Fruit fly (Drosophila melanogaster): Measurements from ENCODE around the gene CG18628.
A peak's percentile ranks its signal among the peaks of the same experiment; 100 is the strongest.

Gene CG18628

DNA sequence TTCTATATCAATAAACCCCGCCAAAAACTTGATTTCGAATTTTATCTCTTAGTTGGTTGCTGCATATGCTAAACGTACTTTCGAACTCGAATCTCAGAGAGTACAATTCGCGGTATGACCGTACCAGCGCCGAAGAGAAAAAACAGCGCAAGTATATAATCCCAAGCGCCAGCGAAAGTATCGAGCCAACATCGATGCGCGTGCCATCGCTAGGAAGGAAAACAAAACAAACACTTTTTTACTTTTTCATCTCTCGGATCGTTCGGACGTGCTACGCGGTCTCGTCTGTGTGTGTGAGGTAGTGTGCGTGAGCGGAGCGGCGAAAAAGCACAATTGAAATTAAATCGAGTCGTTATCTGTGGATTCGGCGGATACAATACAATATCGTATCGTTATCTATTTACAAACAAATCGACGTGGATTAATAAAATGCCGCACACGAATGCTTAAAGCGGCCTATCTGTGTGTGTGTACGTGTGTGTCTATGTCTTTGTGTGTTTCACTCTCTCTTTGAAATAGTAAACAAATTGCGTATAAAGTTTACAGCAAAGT lies 25.0 kb downstream of the CG18628 start, which contains the start of gene simj (continued):
- TF ChIP-seq CG13296 (GFP tag; optimal IDR thresholded peaks at IDR 0.05): peak; percentile 54
- TF ChIP-seq Poxn (GFP tag; IDR thresholded peaks at IDR 0.05): no peak
- peak; percentile 51 for TF ChIP-seq CG10209 (GFP tag; optimal IDR thresholded peaks at IDR 0.05)
- no peak for TF ChIP-seq aop (GFP tag; IDR thresholded peaks at IDR 0.05)
- TF ChIP-seq Dek (tag; optimal IDR thresholded peaks at IDR 0.05): peak; percentile 65
- peak; percentile 51 for TF ChIP-seq Hsf (GFP tag; optimal IDR thresholded peaks at IDR 0.05)
- TF ChIP-seq CG4617 (GFP tag; optimal IDR thresholded peaks at IDR 0.05; ENCODE audit: borderline replicate concordance): peak; percentile 50
- peak; percentile 80 for TF ChIP-seq Rfx (GFP tag; IDR thresholded peaks at IDR 0.05)
- TF ChIP-seq Xbp1 (GFP tag; optimal IDR thresholded peaks at IDR 0.05): peak; percentile 49
- peak in 1 of 3 experiments; percentile 75 for TF ChIP-seq Stat92E (GFP tag; optimal IDR thresholded peaks at IDR 0.05)
- TF ChIP-seq HmgD (GFP tag; optimal IDR thresholded peaks at IDR 0.05): peak; percentile 59
- no peak for TF ChIP-seq NC2α (GFP tag; optimal IDR thresholded peaks at IDR 0.05)
- peak; percentile 70 for TF ChIP-seq oc (tag; optimal IDR thresholded peaks at IDR 0.05)
- TF ChIP-seq lab (GFP tag; optimal IDR thresholded peaks at IDR 0.05): peak; percentile 76
- peak; percentile 46 for TF ChIP-seq CG6272 (GFP tag; IDR thresholded peaks at IDR 0.05)
- peak; percentile 70 for TF ChIP-seq CG12391 (tag; optimal IDR thresholded peaks at IDR 0.05)
- no peak for TF ChIP-seq CG3726 (GFP tag; IDR thresholded peaks at IDR 0.05)
- no peak for TF ChIP-seq z (GFP tag; IDR thresholded peaks at IDR 0.05)
- TF ChIP-seq CG7372 (GFP tag; IDR thresholded peaks at IDR 0.05): no peak
- TF ChIP-seq CG9215 (GFP tag; IDR thresholded peaks at IDR 0.05): no peak
- TF ChIP-seq Atf-2 (GFP tag; optimal IDR thresholded peaks at IDR 0.05): no peak
- TF ChIP-seq Myb (GFP tag; optimal IDR thresholded peaks at IDR 0.05): peak; percentile 50
- TF ChIP-seq CG31388 (GFP tag; optimal IDR thresholded peaks at IDR 0.05): no peak
- no peak for TF ChIP-seq twi (tag; optimal IDR thresholded peaks at IDR 0.05)
- TF ChIP-seq Usf (GFP tag; optimal IDR thresholded peaks at IDR 0.05): no peak
- TF ChIP-seq CG10462 (GFP tag; optimal IDR thresholded peaks at IDR 0.05): no peak
- TF ChIP-seq cg (GFP tag; optimal IDR thresholded peaks at IDR 0.05): peak; percentile 94
- TF ChIP-seq HLH54F (GFP tag; optimal IDR thresholded peaks at IDR 0.05): peak; percentile 26
- TF ChIP-seq rib (GFP tag; IDR thresholded peaks at IDR 0.05): peak; percentile 70; the same call in 1 of the 2 replicates
- TF ChIP-seq chn (GFP tag; optimal IDR thresholded peaks at IDR 0.05): peak; percentile 41
- TF ChIP-seq ranshi (GFP tag; IDR thresholded peaks at IDR 0.05): peak; percentile 66; the same call in 1 of the 2 replicates
- TF ChIP-seq CG10321 (GFP tag; IDR thresholded peaks at IDR 0.05): no peak
- TF ChIP-seq CG15479 (GFP tag; optimal IDR thresholded peaks at IDR 0.05): no peak
- TF ChIP-seq CG34422 (GFP tag; IDR thresholded peaks at IDR 0.05): peak; percentile 91
- TF ChIP-seq CG33557 (GFP tag; optimal IDR thresholded peaks at IDR 0.05): no peak
- TF ChIP-seq Abd-B (GFP tag; optimal IDR thresholded peaks at IDR 0.05): no peak
- TF ChIP-seq Antp (GFP tag; optimal IDR thresholded peaks at IDR 0.05): no peak
- TF ChIP-seq CG32767 (GFP tag; IDR thresholded peaks at IDR 0.05): no peak
- TF ChIP-seq wor (GFP tag; IDR thresholded peaks at IDR 0.05): no peak
- no peak for TF ChIP-seq D19B (GFP tag; optimal IDR thresholded peaks at IDR 0.05)
- TF ChIP-seq Pdp1 (GFP tag; optimal IDR thresholded peaks at IDR 0.05): peak; percentile 38 to 55
- peak; percentile 44 for TF ChIP-seq CG2678 (tag; optimal IDR thresholded peaks at IDR 0.05)
- TF ChIP-seq Neu2 (GFP tag; optimal IDR thresholded peaks at IDR 0.05; ENCODE audit: borderline replicate concordance): no peak
- TF ChIP-seq HmgZ (tag; optimal IDR thresholded peaks at IDR 0.05): peak; percentile 89
